Worm (Caenorhabditis elegans) whole organism, L2 larva: Measurements from ENCODE around the gene ZC190.8.

Experiments
- R02D3.7 ChIP-seq: fragments of 150-350 bp; optimal IDR thresholded peaks from 2 replicates; lab custom pipeline; 2014; ENCODE audit warnings: missing biosample characterization, missing genetic modification characterization
- ZK546.5 ChIP-seq: sonication (generic microtip); optimal IDR thresholded peaks from 2 replicates; lab custom pipeline; 2017; ENCODE audit warnings: missing biosample characterization, missing genetic modification characterization
- alr-1 ChIP-seq: fragments of 150-350 bp; optimal IDR thresholded peaks from 2 replicates; lab custom pipeline; 2014; ENCODE audit warnings: missing biosample characterization, missing genetic modification characterization
- egl-27 ChIP-seq: sonication (generic microtip); optimal IDR thresholded peaks from 3 replicates; lab custom pipeline; 2017; ENCODE audit warnings: missing biosample characterization, missing genetic modification reagents, missing genetic modification characterization
- lin-39 ChIP-seq: fragments of 150-350 bp; optimal IDR thresholded peaks from 2 replicates; lab custom pipeline; 2014; ENCODE audit warnings: missing biosample characterization, missing genetic modification reagents, missing genetic modification characterization
- lsy-2 ChIP-seq, 2 experiments: fragments of 150-350 bp in 1 of 2; sonication (generic microtip) in 1 of 2; optimal IDR thresholded peaks; 2 replicates each; lab custom pipeline; 2014 to 2017; ENCODE audit warnings: missing biosample characterization in 2 of 2, missing genetic modification characterization in 2 of 2
- nhr-10 ChIP-seq: sonication (generic microtip); optimal IDR thresholded peaks from 2 replicates; lab custom pipeline; 2017; ENCODE audit warnings: missing biosample characterization, missing genetic modification characterization
- sma-9 ChIP-seq, 2 experiments: fragments of 150-350 bp in 1 of 2; sonication (generic microtip) in 1 of 2; optimal IDR thresholded peaks; 2 replicates each; lab custom pipeline; 2014 to 2016; ENCODE audit warnings: missing genetic modification characterization in 2 of 2, mild to moderate bottlenecking in 1 of 2, missing biosample characterization in 1 of 2, missing compliant biosample characterization in 1 of 2, missing genetic modification reagents in 1 of 2, moderate library complexity in 1 of 2
- unc-62 ChIP-seq: fragments of 150-350 bp; optimal IDR thresholded peaks from 2 replicates; lab custom pipeline; 2014; ENCODE audit warnings: missing biosample characterization, missing genetic modification reagents, missing genetic modification characterization
- ztf-1 ChIP-seq: fragments of 200-800 bp; sonication (Bioruptor generic); conservative IDR thresholded peaks from 2 replicates; pipeline ENCODE4 v1.3.6; 2022; ENCODE audit warnings: missing genetic modification characterization, missing compliant biosample characterization
- ztf-11 ChIP-seq: sonication (generic microtip); optimal IDR thresholded peaks from 2 replicates; lab custom pipeline; 2017; ENCODE audit warnings: missing biosample characterization, missing genetic modification characterization
- ztf-4 ChIP-seq: fragments of 150-350 bp; optimal IDR thresholded peaks from 2 replicates; lab custom pipeline; 2014; ENCODE audit warnings: missing biosample characterization, missing genetic modification characterization

DNA sequence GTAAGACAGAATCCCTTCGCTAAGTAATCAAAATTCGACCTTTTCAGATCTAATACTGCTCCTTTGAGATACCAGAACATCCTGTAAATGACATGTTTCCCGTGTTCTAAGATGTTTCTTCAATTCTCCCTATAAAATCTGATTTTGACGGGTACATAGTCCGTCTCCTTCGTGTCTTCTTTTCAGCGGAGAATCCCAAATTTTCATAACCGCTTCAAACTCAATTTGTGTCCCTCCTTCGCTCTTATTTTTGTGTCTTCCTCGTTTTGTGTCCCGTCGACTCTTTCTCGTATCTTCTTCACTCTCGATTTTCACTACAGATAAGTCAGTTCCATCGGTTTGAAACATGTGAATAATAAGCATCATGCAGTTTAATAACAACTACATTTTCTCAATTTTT is 28.6 kb upstream of the ZC190.8 start, which contains the start of gene glr-5:
- TF ChIP-seq lin-39 (tag; lab: Kevin White, UChicago) (no peak), ztf-11 (tag; lab: Kevin White, UChicago) (no peak), ZK546.5 (tag; lab: Kevin White, UChicago) (no peak), alr-1 (tag; lab: Kevin White, UChicago) (no peak), ztf-1 (GFP tag; lab: Robert Waterston, UW) (no peak), R02D3.7 (tag; lab: Kevin White, UChicago) (no peak), ztf-4 (tag; lab: Kevin White, UChicago) (no peak), unc-62 (GFP tag; lab: Kevin White, UChicago) (no peak), lsy-2 (tag; optimal IDR thresholded peaks at IDR 0.05; lab: Kevin White, UChicago) (no peak), egl-27 (tag; lab: Kevin White, UChicago) (no peak), sma-9 (GFP tag; optimal IDR thresholded peaks at IDR 0.05; lab: Kevin White, UChicago) (peak; percentile 45), sma-9 (tag; optimal IDR thresholded peaks at IDR 0.05; lab: Kevin White, UChicago) (no peak), nhr-10 (tag; lab: Kevin White, UChicago) (no peak)
